Worm (Caenorhabditis elegans) whole organism, L2 larva: ENCODE measurements around the gene moc-1.

ENCODE experiments used
- F13H6.1 ChIP-seq: sonication (generic microtip); optimal IDR thresholded peaks from 2 replicates; lab custom pipeline; 2016; ENCODE audit warnings: missing genetic modification characterization, missing compliant biosample characterization
- Y55F3AM.14 ChIP-seq: fragments of 200-800 bp; sonication (Bioruptor generic); optimal IDR thresholded peaks from 2 replicates; lab custom pipeline; 2018; ENCODE audit warnings: mild to moderate bottlenecking, missing genetic modification characterization, missing compliant biosample characterization
- ZK546.5 ChIP-seq: sonication (generic microtip); optimal IDR thresholded peaks from 2 replicates; lab custom pipeline; 2017; ENCODE audit warnings: missing biosample characterization, missing genetic modification characterization
- alr-1 ChIP-seq: fragments of 150-350 bp; optimal IDR thresholded peaks from 2 replicates; lab custom pipeline; 2014; ENCODE audit warnings: missing biosample characterization, missing genetic modification characterization
- aly-2 ChIP-seq: fragments of 150-350 bp; optimal IDR thresholded peaks from 2 replicates; lab custom pipeline; 2014; ENCODE audit warnings: missing biosample characterization, missing genetic modification characterization
- ama-1 ChIP-seq: fragments of 150-350 bp; optimal IDR thresholded peaks from 2 replicates; lab custom pipeline; 2018; ENCODE audit warnings: inconsistent platforms
- ceh-16 ChIP-seq: fragments of 150-350 bp; optimal IDR thresholded peaks from 2 replicates; lab custom pipeline; 2014; ENCODE audit warnings: missing biosample characterization, missing genetic modification characterization
- ceh-82 ChIP-seq: fragments of 150-350 bp; optimal IDR thresholded peaks from 2 replicates; lab custom pipeline; 2014; ENCODE audit warnings: missing biosample characterization, missing genetic modification characterization
- crh-2 ChIP-seq: sonication (generic microtip); optimal IDR thresholded peaks from 2 replicates; lab custom pipeline; 2017; ENCODE audit warnings: missing biosample characterization, missing genetic modification characterization
- dmd-4 ChIP-seq: sonication (generic microtip); optimal IDR thresholded peaks from 2 replicates; lab custom pipeline; 2017; ENCODE audit warnings: missing biosample characterization, missing genetic modification characterization
- egl-27 ChIP-seq: sonication (generic microtip); optimal IDR thresholded peaks from 3 replicates; lab custom pipeline; 2017; ENCODE audit warnings: missing biosample characterization, missing genetic modification reagents, missing genetic modification characterization
- elt-1 ChIP-seq: fragments of 150-350 bp; optimal IDR thresholded peaks from 2 replicates; lab custom pipeline; 2014; ENCODE audit warnings: missing biosample characterization, missing genetic modification characterization
- elt-3 ChIP-seq: sonication (generic microtip); optimal IDR thresholded peaks from 2 replicates; lab custom pipeline; 2017; ENCODE audit warnings: missing biosample characterization, missing genetic modification characterization
- fos-1 ChIP-seq: fragments of 150-350 bp; optimal IDR thresholded peaks from 2 replicates; lab custom pipeline; 2014; ENCODE audit warnings: missing biosample characterization, missing genetic modification characterization
- gmeb-1 ChIP-seq: fragments of 150-350 bp; optimal IDR thresholded peaks from 2 replicates; lab custom pipeline; 2014; ENCODE audit warnings: missing biosample characterization, missing genetic modification characterization
- lin-11 ChIP-seq: fragments of 150-350 bp; sonication (generic microtip); optimal IDR thresholded peaks from 2 replicates; lab custom pipeline; 2014; ENCODE audit warnings: missing biosample characterization, missing genetic modification characterization, inconsistent platforms, mixed read lengths
- lin-13 ChIP-seq: fragments of 150-350 bp; optimal IDR thresholded peaks from 2 replicates; lab custom pipeline; 2014; ENCODE audit warnings: missing biosample characterization, missing genetic modification reagents, missing genetic modification characterization
- lin-39 ChIP-seq: fragments of 150-350 bp; optimal IDR thresholded peaks from 2 replicates; lab custom pipeline; 2014; ENCODE audit warnings: missing biosample characterization, missing genetic modification reagents, missing genetic modification characterization
- lsy-2 ChIP-seq, 2 experiments: fragments of 150-350 bp in 1 of 2; sonication (generic microtip) in 1 of 2; optimal IDR thresholded peaks; 2 replicates each; lab custom pipeline; 2014 to 2017; ENCODE audit warnings: missing biosample characterization in 2 of 2, missing genetic modification characterization in 2 of 2
- mab-5 ChIP-seq: fragments of 150-350 bp; optimal IDR thresholded peaks from 2 replicates; lab custom pipeline; 2014; ENCODE audit warnings: missing biosample characterization, missing genetic modification characterization
- mbf-1 ChIP-seq: sonication (generic microtip); optimal IDR thresholded peaks from 2 replicates; lab custom pipeline; 2017; ENCODE audit warnings: missing biosample characterization, missing genetic modification characterization
- mdl-1 ChIP-seq, 2 experiments: fragments of 150-350 bp in 1 of 2; sonication (generic microtip) in 1 of 2; optimal IDR thresholded peaks; 2 replicates each; lab custom pipeline; 2017; ENCODE audit warnings: missing biosample characterization in 2 of 2, missing genetic modification characterization in 2 of 2
- nhr-10 ChIP-seq: sonication (generic microtip); optimal IDR thresholded peaks from 2 replicates; lab custom pipeline; 2017; ENCODE audit warnings: missing biosample characterization, missing genetic modification characterization
- nhr-11 ChIP-seq: fragments of 150-350 bp; optimal IDR thresholded peaks from 2 replicates; lab custom pipeline; 2014; ENCODE audit warnings: missing biosample characterization, missing genetic modification characterization
- nhr-12 ChIP-seq: fragments of 150-350 bp; optimal IDR thresholded peaks from 2 replicates; lab custom pipeline; 2014; ENCODE audit warnings: missing biosample characterization, missing genetic modification characterization
- nhr-129 ChIP-seq: fragments of 150-350 bp; optimal IDR thresholded peaks from 2 replicates; lab custom pipeline; 2014; ENCODE audit warnings: missing biosample characterization, missing genetic modification characterization
- nhr-21 ChIP-seq: fragments of 150-350 bp; optimal IDR thresholded peaks from 2 replicates; lab custom pipeline; 2014; ENCODE audit warnings: missing biosample characterization, missing genetic modification characterization
- nhr-237 ChIP-seq: fragments of 150-350 bp; optimal IDR thresholded peaks from 2 replicates; lab custom pipeline; 2014; ENCODE audit warnings: missing biosample characterization, missing genetic modification characterization
- nhr-25 ChIP-seq: fragments of 150-350 bp; sonication (generic microtip); optimal IDR thresholded peaks from 3 replicates; lab custom pipeline; 2014; ENCODE audit warnings: missing biosample characterization, missing genetic modification characterization
- nhr-77 ChIP-seq: fragments of 150-350 bp; optimal IDR thresholded peaks from 2 replicates; lab custom pipeline; 2014; ENCODE audit warnings: missing biosample characterization, missing genetic modification characterization
- peb-1 ChIP-seq: fragments of 150-350 bp; optimal IDR thresholded peaks from 2 replicates; lab custom pipeline; 2014; ENCODE audit warnings: missing biosample characterization, missing genetic modification characterization
- sem-4 ChIP-seq: fragments of 150-350 bp; optimal IDR thresholded peaks from 2 replicates; lab custom pipeline; 2014; ENCODE audit warnings: missing biosample characterization, missing genetic modification reagents, missing genetic modification characterization
- skn-1 ChIP-seq: sonication (generic microtip); optimal IDR thresholded peaks from 2 replicates; lab custom pipeline; 2017; ENCODE audit warnings: missing biosample characterization, missing genetic modification characterization
- sma-3 ChIP-seq: sonication (generic microtip); optimal IDR thresholded peaks from 2 replicates; lab custom pipeline; 2016; ENCODE audit warnings: missing genetic modification reagents, missing genetic modification characterization, missing compliant biosample characterization
- sma-9 ChIP-seq, 2 experiments: fragments of 150-350 bp in 1 of 2; sonication (generic microtip) in 1 of 2; optimal IDR thresholded peaks; 2 replicates each; lab custom pipeline; 2014 to 2016; ENCODE audit warnings: missing genetic modification characterization in 2 of 2, mild to moderate bottlenecking in 1 of 2, missing biosample characterization in 1 of 2, missing compliant biosample characterization in 1 of 2, missing genetic modification reagents in 1 of 2, moderate library complexity in 1 of 2
- unc-39 ChIP-seq: fragments of 150-350 bp; optimal IDR thresholded peaks from 2 replicates; lab custom pipeline; 2014; ENCODE audit warnings: missing biosample characterization, missing genetic modification characterization
- unc-62 ChIP-seq: fragments of 150-350 bp; optimal IDR thresholded peaks from 2 replicates; lab custom pipeline; 2014; ENCODE audit warnings: missing biosample characterization, missing genetic modification reagents, missing genetic modification characterization
- ztf-1 ChIP-seq: fragments of 200-800 bp; sonication (Bioruptor generic); conservative IDR thresholded peaks from 2 replicates; pipeline ENCODE4 v1.3.6; 2022; ENCODE audit warnings: missing genetic modification characterization, missing compliant biosample characterization
- ztf-11 ChIP-seq: sonication (generic microtip); optimal IDR thresholded peaks from 2 replicates; lab custom pipeline; 2017; ENCODE audit warnings: missing biosample characterization, missing genetic modification characterization
- ztf-4 ChIP-seq: fragments of 150-350 bp; optimal IDR thresholded peaks from 2 replicates; lab custom pipeline; 2014; ENCODE audit warnings: missing biosample characterization, missing genetic modification characterization

Gene moc-1

DNA sequence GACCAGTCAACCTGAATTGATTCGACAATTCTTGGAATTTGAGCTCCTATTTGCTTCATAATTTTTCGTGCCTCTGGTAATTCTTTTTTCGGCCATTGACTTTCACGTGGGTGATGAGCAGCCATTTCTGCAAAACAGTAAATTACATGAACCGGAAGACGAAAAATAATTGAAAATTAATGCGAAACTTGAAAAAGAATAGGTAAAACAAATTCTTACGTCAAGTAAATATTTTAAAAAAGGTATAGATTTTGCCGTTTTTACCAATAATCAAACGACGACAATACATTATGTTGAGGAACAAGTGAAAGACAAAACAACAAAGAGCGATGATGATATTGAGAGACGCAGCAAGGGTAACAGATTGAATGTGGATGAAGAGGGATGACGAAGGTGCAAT lies at the start of gene moc-1:
Gene moc-1 (minus strand): TSS at position 127 of the 400 bp plus-strand sequence.
- TF ChIP-seq lin-13 (GFP tag; lab: Kevin White, UChicago) (no peak), ztf-1 (no peak), lin-11 (no peak), sma-9 (GFP tag; optimal IDR thresholded peaks at IDR 0.05; lab: Kevin White, UChicago) (no peak), sma-9 (tag; optimal IDR thresholded peaks at IDR 0.05; lab: Kevin White, UChicago) (no peak), ztf-11 (tag; lab: Kevin White, UChicago) (no peak), fos-1 (tag; lab: Kevin White, UChicago) (no peak), nhr-129 (no peak), dmd-4 (tag; lab: Kevin White, UChicago) (no peak), sem-4 (tag; lab: Kevin White, UChicago) (no peak), mab-5 (tag; lab: Kevin White, UChicago) (no peak), mbf-1 (no peak), nhr-25 (no peak), unc-39 (tag; lab: Kevin White, UChicago) (no peak), nhr-11 (tag; lab: Kevin White, UChicago) (no peak), elt-1 (tag; lab: Kevin White, UChicago) (no peak)

DNA sequence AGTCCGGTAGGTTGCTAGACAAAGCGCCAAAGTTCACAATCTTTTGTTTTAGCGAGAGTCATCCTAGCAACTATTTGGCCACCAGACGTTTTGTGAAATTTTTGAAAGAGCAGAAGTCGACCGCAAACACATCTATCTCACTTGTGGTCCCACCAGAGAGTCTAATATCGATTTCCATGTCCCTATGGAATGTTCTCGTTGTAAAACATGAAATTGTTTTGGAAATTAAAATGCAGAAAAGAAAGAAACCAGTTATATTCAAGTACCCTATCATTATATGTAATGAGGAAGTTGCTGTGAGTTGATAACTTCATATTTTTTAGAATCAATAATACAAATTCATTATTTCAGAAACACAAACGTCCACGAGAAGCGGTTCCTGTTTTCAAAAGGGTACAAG lies 46.3 kb upstream of the moc-1 start:
- TF ChIP-seq lin-11, result no peak
- TF ChIP-seq lin-39, result no peak
- no peak for TF ChIP-seq mdl-1 (tag; optimal IDR thresholded peaks at IDR 0.05; lab: Kevin White, UChicago)
- no peak for TF ChIP-seq aly-2
- no peak for TF ChIP-seq ama-1 (lab: Kevin White, UChicago)
- TF ChIP-seq skn-1 (tag; lab: Kevin White, UChicago), result no peak

DNA sequence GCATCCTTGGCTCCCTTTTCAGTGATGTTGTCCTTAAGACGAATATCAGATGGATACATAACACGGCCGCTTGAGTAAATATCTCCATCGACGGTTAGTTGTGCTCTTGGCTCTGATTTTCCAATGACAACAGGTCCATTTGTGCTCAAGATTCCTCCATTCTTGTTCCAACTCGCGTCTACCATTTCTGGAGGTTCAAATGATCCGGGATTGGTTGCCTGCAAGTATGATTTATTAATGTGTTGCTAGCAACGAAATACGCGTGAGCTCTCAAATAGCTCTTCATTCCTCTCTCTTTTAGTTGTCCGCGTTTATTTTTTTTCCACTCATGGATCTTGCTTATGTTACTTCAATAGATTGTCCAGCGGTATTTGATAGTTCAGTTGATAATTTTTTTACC lies 45.3 kb upstream of the moc-1 start, which contains the start of gene arrd-28:
Gene arrd-28 (plus strand): TSS at position 301 of the 400 bp plus-strand sequence.
- no peak for TF ChIP-seq ama-1 (lab: Kevin White, UChicago)
- no peak for TF ChIP-seq nhr-12 (tag; lab: Kevin White, UChicago)

DNA sequence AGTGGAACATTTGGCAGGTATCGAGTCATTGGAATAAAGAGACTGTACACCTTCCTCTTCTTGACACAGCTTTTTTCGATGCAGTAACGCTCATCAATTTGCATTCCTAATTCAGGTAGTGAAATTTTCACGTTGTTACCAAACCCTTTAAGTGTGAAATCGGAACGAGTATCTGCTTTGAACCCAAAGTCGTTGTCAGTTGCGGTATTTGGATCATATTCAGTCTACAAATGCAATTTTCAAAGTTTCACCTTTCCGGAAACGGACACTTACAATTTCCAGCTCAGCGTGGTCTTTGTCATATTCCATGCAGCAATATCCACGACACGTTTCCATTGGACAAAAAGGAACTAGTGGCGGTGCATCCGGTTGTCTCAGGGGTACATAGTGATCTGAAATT lies 44.2 kb upstream of the moc-1 start:
- TF ChIP-seq nhr-21 (tag; lab: Kevin White, UChicago) (no peak), crh-2 (no peak), peb-1 (tag; lab: Kevin White, UChicago) (no peak), mdl-1 (tag; optimal IDR thresholded peaks at IDR 0.05; lab: Kevin White, UChicago) (no peak), lin-39 (no peak), sem-4 (tag; lab: Kevin White, UChicago) (no peak), nhr-10 (tag; lab: Kevin White, UChicago) (no peak), ceh-82 (no peak), ztf-4 (no peak), ZK546.5 (tag; lab: Kevin White, UChicago) (no peak), Y55F3AM.14 (GFP tag; lab: Kevin White, UChicago) (no peak), mab-5 (tag; lab: Kevin White, UChicago) (no peak), fos-1 (tag; lab: Kevin White, UChicago) (no peak), aly-2 (no peak), lsy-2 (tag; optimal IDR thresholded peaks at IDR 0.05; lab: Kevin White, UChicago) (no peak), ceh-16 (tag; lab: Kevin White, UChicago) (no peak), nhr-12 (tag; lab: Kevin White, UChicago) (no peak)

DNA sequence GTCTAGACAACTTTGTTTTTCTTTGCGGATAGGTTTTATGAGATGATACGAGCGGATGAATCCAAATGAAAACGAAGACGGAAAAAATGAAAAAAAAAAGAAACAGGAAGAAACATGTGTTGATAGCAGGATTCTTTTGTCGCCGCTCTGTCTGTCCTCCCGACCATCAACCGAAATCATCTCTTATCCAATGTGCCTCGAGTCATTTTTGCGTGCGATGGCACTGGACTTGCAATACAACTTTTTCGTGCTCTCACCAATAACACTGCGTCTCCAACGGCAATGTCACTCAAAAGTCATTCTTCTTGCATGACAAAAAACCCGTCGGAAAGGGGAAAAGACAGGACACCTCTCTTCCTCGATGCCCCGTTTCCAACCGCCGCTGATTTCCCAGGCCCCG lies 37.9 kb upstream of the moc-1 start, which contains the start of gene ncs-4:
Gene ncs-4 (plus strand): TSS at position 227 of the 400 bp plus-strand sequence.
- TF ChIP-seq F13H6.1 (peak; percentile 48), ztf-1 (no peak), ztf-11 (tag; lab: Kevin White, UChicago) (no peak), mdl-1 (tag; optimal IDR thresholded peaks at IDR 0.05; lab: Kevin White, UChicago) (no peak), nhr-129 (peak; percentile 61), sma-9 (GFP tag; optimal IDR thresholded peaks at IDR 0.05; lab: Kevin White, UChicago) (peak; percentile 53), sma-9 (tag; optimal IDR thresholded peaks at IDR 0.05; lab: Kevin White, UChicago) (no peak)

DNA sequence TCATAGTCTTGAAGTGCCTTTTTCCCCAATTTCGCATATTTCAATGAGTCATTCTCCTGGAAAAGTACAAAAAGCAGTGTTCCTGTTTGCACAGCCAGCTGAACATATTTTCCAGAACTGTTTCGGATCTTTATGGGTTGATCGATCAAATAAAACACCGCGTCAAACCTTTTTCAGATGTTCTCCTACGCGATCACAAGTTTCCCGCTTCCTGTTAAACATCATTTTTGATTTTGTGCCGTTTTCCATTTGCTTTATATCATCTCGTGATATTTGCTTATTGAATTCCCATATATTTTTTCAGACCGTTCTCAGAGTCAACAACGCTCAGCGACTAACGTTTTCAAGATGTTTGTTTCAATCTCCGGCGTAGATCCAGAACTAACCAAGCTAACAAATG lies 36.3 kb upstream of the moc-1 start, which contains the start of gene C07A4.3:
Gene C07A4.3 (plus strand): TSS at position 301 of the 400 bp plus-strand sequence.
- TF ChIP-seq ztf-4, result no peak
- TF ChIP-seq unc-62 (GFP tag; lab: Kevin White, UChicago), result no peak
- no peak for TF ChIP-seq ZK546.5 (tag; lab: Kevin White, UChicago)
- no peak for TF ChIP-seq nhr-10 (tag; lab: Kevin White, UChicago)
- TF ChIP-seq lin-11, result no peak
- TF ChIP-seq nhr-237 (tag; lab: Kevin White, UChicago), result no peak
- TF ChIP-seq ceh-16 (tag; lab: Kevin White, UChicago), result no peak
- no peak for TF ChIP-seq peb-1 (tag; lab: Kevin White, UChicago)
- TF ChIP-seq skn-1 (tag; lab: Kevin White, UChicago), result no peak
- TF ChIP-seq gmeb-1 (tag; lab: Kevin White, UChicago), result no peak
- no peak for TF ChIP-seq nhr-77 (tag; lab: Kevin White, UChicago)
- no peak for TF ChIP-seq alr-1 (tag; lab: Kevin White, UChicago)
- no peak for TF ChIP-seq sma-9 (GFP tag; optimal IDR thresholded peaks at IDR 0.05; lab: Kevin White, UChicago)
- no peak for TF ChIP-seq sma-9 (tag; optimal IDR thresholded peaks at IDR 0.05; lab: Kevin White, UChicago)
- no peak for TF ChIP-seq egl-27 (tag; lab: Kevin White, UChicago)
- TF ChIP-seq sma-3 (GFP tag; lab: Kevin White, UChicago), result no peak
- TF ChIP-seq elt-3 (tag; lab: Kevin White, UChicago), result no peak
- no peak for TF ChIP-seq aly-2
- TF ChIP-seq mdl-1 (tag; optimal IDR thresholded peaks at IDR 0.05; lab: Kevin White, UChicago), result no peak
- no peak for TF ChIP-seq nhr-12 (tag; lab: Kevin White, UChicago)
- no peak for TF ChIP-seq lin-39
